Fruit fly (Drosophila melanogaster): ENCODE measurements around the gene Ets21C.

Ets21C gene

dm6 chr2L:544444-545179 is 8.1 kb downstream of the Ets21C start, which contains the start of the genes Spp and nAChRbeta3 (continued):
- no peak for TF ChIP-seq CG42726 (GFP tag; IDR thresholded peaks at IDR 0.05; ENCODE audit: partially characterized antibody)
- TF ChIP-seq wdn (GFP tag; IDR thresholded peaks at IDR 0.05): no peak
- TF ChIP-seq tup (GFP tag; optimal IDR thresholded peaks at IDR 0.05): no peak
- TF ChIP-seq CG14050 (GFP tag; IDR thresholded peaks at IDR 0.05): no peak
- 0 out of 2 replicates have a peak, but pooled peaks have one; percentile 12 for TF ChIP-seq sob (GFP tag; IDR thresholded peaks at IDR 0.05)
- TF ChIP-seq CG11398 (GFP tag; optimal IDR thresholded peaks at IDR 0.05): no peak
- no peak for TF ChIP-seq ase (GFP tag; IDR thresholded peaks at IDR 0.05)
- no peak for TF ChIP-seq bowl (GFP tag; IDR thresholded peaks at IDR 0.05)
- TF ChIP-seq CG18619 (GFP tag; optimal IDR thresholded peaks at IDR 0.05): no peak
- no peak for TF ChIP-seq Adf1 (GFP tag; IDR thresholded peaks at IDR 0.05)
- no peak for TF ChIP-seq Atf3 (GFP tag; optimal IDR thresholded peaks at IDR 0.05)
- no peak for TF ChIP-seq CG4854 (GFP tag; optimal IDR thresholded peaks at IDR 0.05)
- TF ChIP-seq Dp (GFP tag; optimal IDR thresholded peaks at IDR 0.05): peak; percentile 63
- TF ChIP-seq HLH3B (GFP tag; IDR thresholded peaks at IDR 0.05): no peak
- no peak for TF ChIP-seq CG14441 (GFP tag; IDR thresholded peaks at IDR 0.05)
- no peak for TF ChIP-seq kni (GFP tag; optimal IDR thresholded peaks at IDR 0.05)
- peak; percentile 69 for TF ChIP-seq crol (GFP tag; IDR thresholded peaks at IDR 0.05)
- no peak for TF ChIP-seq CG9932 (GFP tag; IDR thresholded peaks at IDR 0.05)
- TF ChIP-seq CG8281 (tag; optimal IDR thresholded peaks at IDR 0.05): no peak
- no peak for TF ChIP-seq CG6854 (GFP tag; optimal IDR thresholded peaks at IDR 0.05)
- TF ChIP-seq stc (GFP tag; IDR thresholded peaks at IDR 0.05): no peak
- no peak for TF ChIP-seq Fer3 (tag; optimal IDR thresholded peaks at IDR 0.05)
- TF ChIP-seq B-H1 (GFP tag; IDR thresholded peaks at IDR 0.05): no peak
- no peak for TF ChIP-seq CG12236 (GFP tag; optimal IDR thresholded peaks at IDR 0.05)
- no peak for TF ChIP-seq CG10565 (GFP tag; optimal IDR thresholded peaks at IDR 0.05)
- no peak for TF ChIP-seq lab (GFP tag; optimal IDR thresholded peaks at IDR 0.05)
- no peak for TF ChIP-seq oc (tag; optimal IDR thresholded peaks at IDR 0.05)
- TF ChIP-seq CG17912 (GFP tag; optimal IDR thresholded peaks at IDR 0.05): no peak
- no peak for TF ChIP-seq ssp (GFP tag; IDR thresholded peaks at IDR 0.05)
- no peak for TF ChIP-seq run (tag; optimal IDR thresholded peaks at IDR 0.05)
- no peak for TF ChIP-seq MTF-1 (GFP tag; optimal IDR thresholded peaks at IDR 0.05; ENCODE audit: borderline replicate concordance)
- no peak for TF ChIP-seq twi (tag; optimal IDR thresholded peaks at IDR 0.05)
- TF ChIP-seq ATbp (GFP tag; optimal IDR thresholded peaks at IDR 0.05): no peak

dm6 chr2L:543799-544198 is 8.9 kb downstream of the Ets21C start:
- TF ChIP-seq CG13287 (GFP tag; IDR thresholded peaks at IDR 0.05; ENCODE audit: partially characterized antibody): no peak
- no peak for TF ChIP-seq Jarid2 (GFP tag; optimal IDR thresholded peaks at IDR 0.05)
- no peak for TF ChIP-seq CG14710 (tag; optimal IDR thresholded peaks at IDR 0.05)
- no peak for TF ChIP-seq CG10654 (GFP tag; optimal IDR thresholded peaks at IDR 0.05)
- TF ChIP-seq gcm (GFP tag; optimal IDR thresholded peaks at IDR 0.05): no peak

Data from whole organism, embryonic.